Worm (Caenorhabditis elegans) whole organism, L4 larva: ENCODE data around the gene ptr-1.
A peak's percentile ranks its signal among the peaks of the same experiment; 100 is the strongest.

Experiments used
- F37D6.2 ChIP-seq: sonication (generic microtip); optimal IDR thresholded peaks from 2 replicates; lab custom pipeline; 2016; ENCODE audit warnings: mild to moderate bottlenecking, missing genetic modification characterization, missing compliant biosample characterization
- R02D3.7 ChIP-seq: fragments of 150-350 bp; sonication (generic microtip); optimal IDR thresholded peaks from 3 replicates; lab custom pipeline; 2014; ENCODE audit warnings: missing biosample characterization, missing genetic modification characterization
- T20F7.1 ChIP-seq: fragments of 200-800 bp; sonication (Bioruptor generic); optimal IDR thresholded peaks from 2 replicates; lab custom pipeline; 2018; ENCODE audit warnings: mild to moderate bottlenecking, missing genetic modification characterization, missing compliant biosample characterization
- Y105C5A.15 ChIP-seq: fragments of 200-800 bp; sonication (Bioruptor generic); IDR thresholded peaks from 2 replicates; pipeline ENCODE4 v1.3.6; 2022; ENCODE audit warnings: missing genetic modification characterization, missing compliant biosample characterization
- Y48G9A.11 ChIP-seq: fragments of 200-800 bp; sonication (Bioruptor generic); IDR thresholded peaks from 2 replicates; pipeline ENCODE4 v1.3.6; 2022; ENCODE audit warnings: missing genetic modification reagents, missing genetic modification characterization, missing compliant biosample characterization
- Y75B8A.6 ChIP-seq: fragments of 200-800 bp; sonication (Bioruptor generic); IDR thresholded peaks from 2 replicates; pipeline ENCODE4 v1.3.6; 2022; ENCODE audit warnings: missing genetic modification reagents, missing genetic modification characterization, missing compliant biosample characterization
- ZK337.2 ChIP-seq: fragments of 200-800 bp; sonication (Bioruptor generic); IDR thresholded peaks from 2 replicates; pipeline ENCODE4 v1.3.6; 2022; ENCODE audit warnings: missing genetic modification reagents, missing genetic modification characterization, missing compliant biosample characterization
- ZK546.5 ChIP-seq, 2 experiments: sonication (generic microtip); optimal IDR thresholded peaks; 2 replicates each; lab custom pipeline; 2017; ENCODE audit warnings: missing biosample characterization in 2 of 2, missing genetic modification characterization in 2 of 2
- aha-1 ChIP-seq: fragments of 150-350 bp; peaks from one replicate; lab custom pipeline; 2014; ENCODE audit warnings: missing biosample characterization, missing genetic modification characterization
- aly-2 ChIP-seq: sonication (generic microtip); optimal IDR thresholded peaks from 2 replicates; lab custom pipeline; 2018; ENCODE audit warnings: missing biosample characterization, missing genetic modification characterization
- ama-1 ChIP-seq: fragments of 150-350 bp; optimal IDR thresholded peaks from 2 replicates; lab custom pipeline; 2014; ENCODE audit warnings: inconsistent platforms, mixed read lengths
- arid-1 ChIP-seq: fragments of 200-800 bp; sonication (Bioruptor generic); conservative IDR thresholded peaks from 2 replicates; pipeline ENCODE4 v1.3.6; 2022; ENCODE audit warnings: missing genetic modification reagents, missing genetic modification characterization, missing compliant biosample characterization
- attf-4 ChIP-seq: sonication (generic microtip); optimal IDR thresholded peaks from 3 replicates; lab custom pipeline; 2017; ENCODE audit warnings: missing biosample characterization, missing genetic modification characterization
- ceh-20 ChIP-seq: fragments of 200-800 bp; sonication (Bioruptor generic); IDR thresholded peaks from 2 replicates; pipeline ENCODE4 v1.3.6; 2022; ENCODE audit warnings: missing genetic modification reagents, missing genetic modification characterization, missing compliant biosample characterization
- daf-16 ChIP-seq, 3 experiments: sonication (generic microtip); optimal IDR thresholded peaks; 2 replicates each; lab custom pipeline; 2016 to 2017; ENCODE audit warnings: missing genetic modification characterization in 3 of 3, missing genetic modification reagents in 3 of 3, mild to moderate bottlenecking in 2 of 3, missing compliant biosample characterization in 2 of 3, missing biosample characterization in 1 of 3, moderate library complexity in 1 of 3
- dmd-6 ChIP-seq: fragments of 200-800 bp; sonication (Bioruptor generic); IDR thresholded peaks from 2 replicates; pipeline ENCODE4 v1.3.6; 2022; ENCODE audit warnings: missing genetic modification reagents, missing genetic modification characterization, missing compliant biosample characterization
- egl-27 ChIP-seq: sonication (generic microtip); optimal IDR thresholded peaks from 3 replicates; lab custom pipeline; 2017; ENCODE audit warnings: missing biosample characterization, missing genetic modification reagents, missing genetic modification characterization
- egl-43 ChIP-seq: fragments of 200-800 bp; sonication (Bioruptor generic); IDR thresholded peaks from 2 replicates; pipeline ENCODE4 v1.3.6; 2022; ENCODE audit warnings: missing genetic modification reagents, missing genetic modification characterization, missing compliant biosample characterization
- fkh-10 ChIP-seq: fragments of 150-350 bp; optimal IDR thresholded peaks from 2 replicates; lab custom pipeline; 2014; ENCODE audit warnings: missing biosample characterization, missing genetic modification reagents, missing genetic modification characterization
- fos-1 ChIP-seq: fragments of 150-350 bp; optimal IDR thresholded peaks from 2 replicates; lab custom pipeline; 2014; ENCODE audit warnings: missing biosample characterization, missing genetic modification characterization
- hif-1 ChIP-seq, 2 experiments: sonication (generic microtip); optimal IDR thresholded peaks; 2 replicates each; lab custom pipeline; 2016 to 2017; ENCODE audit warnings: missing compliant biosample characterization in 2 of 2, missing genetic modification characterization in 2 of 2, missing genetic modification reagents in 2 of 2, missing genotype in 2 of 2, mild to moderate bottlenecking in 1 of 2
- hlh-11 ChIP-seq: fragments of 200-800 bp; sonication (Bioruptor generic); optimal IDR thresholded peaks from 2 replicates; lab custom pipeline; 2018; ENCODE audit warnings: mild to moderate bottlenecking, missing genetic modification characterization, missing compliant biosample characterization
- hlh-30 ChIP-seq: sonication (generic microtip); optimal IDR thresholded peaks from 2 replicates; lab custom pipeline; 2017; ENCODE audit warnings: antibody characterized with exemption, mild to moderate bottlenecking, missing genetic modification characterization, missing compliant biosample characterization; ENCODE audit not compliant: insufficient read depth
- hmg-1.1 ChIP-seq: fragments of 200-800 bp; sonication (Bioruptor generic); IDR thresholded peaks from 2 replicates; pipeline ENCODE4 v1.3.6; 2022; ENCODE audit warnings: missing genetic modification reagents, missing genetic modification characterization, missing compliant biosample characterization
- lin-15B ChIP-seq: fragments of 150-350 bp; sonication (generic microtip); optimal IDR thresholded peaks from 3 replicates; lab custom pipeline; 2014; ENCODE audit warnings: missing biosample characterization, missing genetic modification characterization
- lin-38 ChIP-seq: fragments of 200-800 bp; sonication (Bioruptor generic); IDR thresholded peaks from 2 replicates; pipeline ENCODE4 v1.3.6; 2022; ENCODE audit warnings: missing genetic modification reagents, missing genetic modification characterization, missing compliant biosample characterization
- lin-39 ChIP-seq: fragments of 150-350 bp; optimal IDR thresholded peaks from 2 replicates; lab custom pipeline; 2014; ENCODE audit warnings: missing biosample characterization, missing genetic modification reagents, missing genetic modification characterization
- mdl-1 ChIP-seq, 2 experiments: fragments of 150-350 bp in 1 of 2; sonication (generic microtip) in 1 of 2; optimal IDR thresholded peaks; 2 replicates each; lab custom pipeline; 2014 to 2017; ENCODE audit warnings: missing biosample characterization in 2 of 2, missing genetic modification characterization in 2 of 2
- mep-1 ChIP-seq: fragments of 150-350 bp; sonication (generic microtip); optimal IDR thresholded peaks from 3 replicates; lab custom pipeline; 2014; ENCODE audit warnings: missing biosample characterization, missing genetic modification characterization
- mxl-3 ChIP-seq: fragments of 200-800 bp; sonication (Bioruptor generic); optimal IDR thresholded peaks from 2 replicates; lab custom pipeline; 2018; ENCODE audit warnings: mild to moderate bottlenecking, missing genetic modification characterization, missing compliant biosample characterization
- nhr-111 ChIP-seq: fragments of 200-800 bp; sonication (Bioruptor generic); optimal IDR thresholded peaks from 2 replicates; lab custom pipeline; 2018; ENCODE audit warnings: mild to moderate bottlenecking, missing genetic modification characterization, missing compliant biosample characterization
- nhr-28 ChIP-seq: fragments of 150-350 bp; optimal IDR thresholded peaks from 2 replicates; lab custom pipeline; 2014; ENCODE audit warnings: missing biosample characterization, missing genetic modification characterization
- nhr-42 ChIP-seq: fragments of 200-800 bp; sonication (Bioruptor generic); IDR thresholded peaks from 2 replicates; pipeline ENCODE4 v1.3.6; 2022; ENCODE audit warnings: missing genetic modification characterization, missing compliant biosample characterization
- nhr-76 ChIP-seq: fragments of 150-350 bp; optimal IDR thresholded peaks from 2 replicates; lab custom pipeline; 2014; ENCODE audit warnings: missing biosample characterization, missing genetic modification characterization
- pqm-1 ChIP-seq: sonication (generic microtip); optimal IDR thresholded peaks from 2 replicates; lab custom pipeline; 2017; ENCODE audit warnings: missing biosample characterization, missing genetic modification characterization
- set-16 ChIP-seq: fragments of 200-800 bp; sonication (Bioruptor generic); IDR thresholded peaks from 2 replicates; pipeline ENCODE4 v1.3.6; 2022; ENCODE audit warnings: missing genetic modification reagents, missing genetic modification characterization, missing compliant biosample characterization
- snpc-1.2 ChIP-seq: fragments of 200-800 bp; sonication (Bioruptor generic); IDR thresholded peaks from 2 replicates; pipeline ENCODE4 v1.3.6; 2022; ENCODE audit warnings: missing genetic modification reagents, missing genetic modification characterization, missing compliant biosample characterization
- tag-97 ChIP-seq: fragments of 200-800 bp; sonication (Bioruptor generic); IDR thresholded peaks from 2 replicates; pipeline ENCODE4 v1.3.6; 2022; ENCODE audit warnings: missing genetic modification characterization, missing compliant biosample characterization
- tra-1 ChIP-seq: fragments of 200-800 bp; sonication (Bioruptor generic); IDR thresholded peaks from 2 replicates; pipeline ENCODE4 v1.3.6; 2022; ENCODE audit warnings: missing genetic modification reagents, missing genetic modification characterization, missing compliant biosample characterization
- unc-39 ChIP-seq: sonication (generic microtip); optimal IDR thresholded peaks from 2 replicates; lab custom pipeline; 2017; ENCODE audit warnings: missing biosample characterization, missing genetic modification characterization
- unc-62 ChIP-seq, 3 experiments: fragments of 150-350 bp in 1 of 3; sonication (generic microtip); optimal IDR thresholded peaks in 2 of 3; peaks in 1 of 3; 1 replicate in 1 of 3; 2 replicates in 2 of 3; lab custom pipeline; 2014 to 2017; ENCODE audit warnings: missing biosample characterization in 3 of 3, missing genetic modification characterization in 3 of 3, missing genetic modification reagents in 3 of 3, missing genotype in 1 of 3
- ztf-11 ChIP-seq: fragments of 150-350 bp; optimal IDR thresholded peaks from 2 replicates; lab custom pipeline; 2014; ENCODE audit warnings: missing biosample characterization, missing genetic modification characterization

The ptr-1 gene

DNA sequence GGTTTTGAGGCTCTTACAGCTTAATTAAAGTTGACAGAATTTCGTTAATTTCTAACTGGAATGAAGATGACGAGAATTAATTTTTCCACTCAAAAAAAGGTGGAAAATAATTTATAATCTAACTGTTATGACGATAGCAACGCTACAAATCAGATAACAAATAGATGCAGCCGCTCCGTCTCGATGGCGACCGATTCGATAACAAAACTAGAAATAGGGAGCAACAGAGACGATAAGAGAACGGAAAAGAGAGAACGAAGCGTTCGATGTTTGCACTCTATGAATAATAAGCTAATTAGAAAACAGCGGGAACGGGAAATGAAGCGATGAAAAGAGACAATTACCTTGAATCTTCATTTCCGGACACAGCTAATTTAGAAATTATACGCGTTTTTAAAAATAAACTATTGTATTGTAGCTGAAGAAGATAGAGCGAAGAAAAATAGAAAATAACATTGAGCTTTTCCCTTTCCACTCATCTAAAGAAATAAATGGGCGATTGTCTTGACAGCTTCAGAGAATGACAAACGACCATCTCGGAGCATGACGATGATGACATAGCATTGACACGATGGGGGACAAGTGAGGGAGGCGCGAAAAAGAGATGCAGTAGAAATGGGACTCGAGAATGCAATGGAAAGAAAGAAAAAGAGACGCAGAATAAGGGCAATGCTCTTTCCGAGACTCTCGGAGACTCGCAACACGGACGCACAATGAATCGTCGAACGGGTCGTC is 37.3 kb upstream of the ptr-1 start (continued):
- TF ChIP-seq tra-1, result 0 out of 2 replicates have a peak, but pooled peaks have one; percentile 40
- TF ChIP-seq F37D6.2 (tag; lab: Kevin White, UChicago), result peak; percentile 4
- no peak for TF ChIP-seq daf-16 (GFP tag; optimal IDR thresholded peaks at IDR 0.05; lab: Kevin White, UChicago)
- peak; percentile 88 for TF ChIP-seq daf-16 (tag; optimal IDR thresholded peaks at IDR 0.05; lab: Kevin White, UChicago)
- TF ChIP-seq hlh-11, result peak; percentile 43
- peak; percentile 36 for TF ChIP-seq lin-39
- peak; percentile 10 for TF ChIP-seq fkh-10 (GFP tag; lab: Kevin White, UChicago)
- TF ChIP-seq snpc-1.2 (GFP tag; lab: Robert Waterston, UW), result no peak
- peak; percentile 84 for TF ChIP-seq ceh-20 (GFP tag; lab: Robert Waterston, UW)
- TF ChIP-seq, all 104 proteins: peak for 16

DNA sequence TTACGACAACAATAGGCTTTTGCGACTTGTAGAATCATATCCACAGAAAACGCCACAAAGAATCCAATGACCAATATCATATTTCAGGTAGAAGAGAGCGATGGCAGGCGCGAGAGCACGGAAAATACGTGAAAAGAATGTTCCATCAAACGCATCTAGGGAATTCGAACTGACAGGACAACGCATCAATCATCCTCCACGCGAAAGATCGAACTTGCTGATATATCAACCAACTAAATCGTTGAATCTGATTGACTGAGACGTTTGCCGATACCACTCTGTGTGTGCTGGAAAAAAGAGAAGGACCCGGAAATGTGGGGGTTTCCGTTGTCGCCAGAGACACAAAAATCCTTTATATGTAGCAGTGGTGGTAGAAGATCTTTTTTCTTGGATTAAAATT is 36.7 kb upstream of the ptr-1 start:
- TF ChIP-seq fos-1 (tag; lab: Kevin White, UChicago) (no peak), attf-4 (tag; lab: Kevin White, UChicago) (no peak), lin-15B (no peak), nhr-111 (no peak), unc-62 (GFP tag; optimal IDR thresholded peaks at IDR 0.05 in 1 of 2; lab: Kevin White, UChicago) (peak in 1 of 2 experiments; percentile 100), unc-62 (tag; optimal IDR thresholded peaks at IDR 0.05; lab: Kevin White, UChicago) (no peak), egl-43 (GFP tag; lab: Robert Waterston, UW) (no peak), aha-1 (peak; percentile 73), unc-39 (no peak), Y48G9A.11 (GFP tag; lab: Robert Waterston, UW) (0 out of 2 replicates have a peak, but pooled peaks have one; percentile 32), ceh-20 (GFP tag; lab: Robert Waterston, UW) (peak; percentile 85)

DNA sequence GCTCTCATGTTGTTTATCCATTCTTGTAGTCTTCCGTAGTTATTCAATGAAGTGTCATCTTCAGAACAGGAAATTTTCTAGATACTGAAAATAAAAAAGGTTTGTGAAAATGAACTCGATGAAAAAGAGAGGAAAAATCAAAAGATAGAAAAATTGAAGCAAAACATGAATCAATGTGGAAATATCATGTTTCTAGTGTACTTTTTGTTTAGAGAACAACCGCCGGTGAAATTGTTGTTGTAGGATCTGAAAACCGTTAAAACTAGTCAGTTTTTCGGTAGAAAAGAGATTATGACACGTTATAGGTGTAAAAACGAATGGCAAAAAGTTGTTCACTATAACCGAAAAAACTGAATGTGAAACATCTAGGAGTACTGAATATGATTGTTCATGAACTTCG is 35.6 kb upstream of the ptr-1 start, which contains the start of gene pacs-1:
Gene pacs-1 (minus strand): TSS at position 101 of the 400 bp plus-strand sequence.
- TF ChIP-seq nhr-28 (tag; lab: Kevin White, UChicago) (no peak), Y105C5A.15 (no peak), ZK337.2 (GFP tag; lab: Robert Waterston, UW) (no peak), arid-1 (GFP tag; lab: Robert Waterston, UW) (no peak), Y75B8A.6 (no peak)

DNA sequence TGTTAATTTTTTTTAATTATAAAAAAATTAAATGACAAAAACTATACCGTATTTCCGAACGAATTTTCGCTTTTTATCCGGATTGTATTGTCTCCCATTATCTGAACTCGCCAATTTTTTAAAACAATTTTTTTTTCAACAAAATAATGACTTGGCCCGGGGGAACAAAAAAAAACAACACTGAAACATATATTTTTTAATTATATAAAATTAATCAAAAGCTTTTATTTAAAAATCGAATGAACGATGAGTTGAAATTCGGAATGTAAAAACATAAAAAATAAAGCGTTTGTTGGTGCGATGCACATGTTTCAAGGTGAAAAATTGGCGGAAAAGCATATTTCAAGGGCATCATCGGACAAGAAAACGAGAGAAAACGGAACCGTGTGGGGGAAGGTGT is 32.0 kb upstream of the ptr-1 start, which contains the start of gene mdt-27:
Gene mdt-27 (minus strand): TSS at position 101 of the 400 bp plus-strand sequence.
- TF ChIP-seq aly-2 (tag; lab: Kevin White, UChicago) (no peak), aha-1 (peak; percentile 40)
- TF ChIP-seq, all 104 proteins: peak for 1

DNA sequence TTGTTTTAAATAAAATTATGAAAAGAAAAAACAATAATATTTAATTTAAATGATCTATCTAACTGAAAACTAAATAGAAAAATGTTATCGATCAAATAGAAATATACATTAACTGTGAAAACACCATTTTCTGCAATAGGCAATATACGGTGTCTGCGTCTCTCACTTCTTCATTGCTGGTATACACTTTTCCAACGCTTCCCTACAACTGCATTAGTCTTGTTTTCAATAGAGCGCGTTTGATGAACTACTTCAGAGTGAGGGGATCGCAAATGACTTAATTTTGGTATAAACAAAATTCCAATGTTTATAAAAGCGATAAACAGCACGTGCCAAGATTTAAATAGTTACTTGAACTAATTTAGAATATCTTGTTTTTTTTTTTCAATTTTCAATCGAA is 31.0 kb upstream of the ptr-1 start:
- TF ChIP-seq ama-1 (lab: Kevin White, UChicago) (no peak), egl-27 (tag; lab: Kevin White, UChicago) (no peak), hlh-30 (tag; lab: Kevin White, UChicago) (peak; percentile 44), hif-1 (tag; optimal IDR thresholded peaks at IDR 0.05; lab: Kevin White, UChicago) (peak in 1 of 2 experiments; percentile 33), ztf-11 (no peak), set-16 (no peak), mep-1 (tag; lab: Kevin White, UChicago) (peak; percentile 81), dmd-6 (GFP tag; lab: Robert Waterston, UW) (0 out of 2 replicates have a peak, but pooled peaks have one; percentile 14), T20F7.1 (GFP tag; lab: Kevin White, UChicago) (peak; percentile 47), pqm-1 (tag; lab: Kevin White, UChicago) (peak; percentile 72), R02D3.7 (tag; lab: Kevin White, UChicago) (no peak), mxl-3 (GFP tag; lab: Kevin White, UChicago) (peak; percentile 41), ZK546.5 (tag; optimal IDR thresholded peaks at IDR 0.05; lab: Kevin White, UChicago) (no peak), hmg-1.1 (GFP tag; lab: Robert Waterston, UW) (peak; percentile 72), nhr-76 (tag; lab: Kevin White, UChicago) (no peak), mdl-1 (tag; optimal IDR thresholded peaks at IDR 0.05; lab: Kevin White, UChicago) (peak in 1 of 2 experiments; percentile 44), arid-1 (GFP tag; lab: Robert Waterston, UW) (no peak), lin-38 (GFP tag; lab: Robert Waterston, UW) (peak; percentile 82), nhr-42 (GFP tag; lab: Robert Waterston, UW) (no peak), tag-97 (GFP tag; lab: Robert Waterston, UW) (no peak), daf-16 (GFP tag; optimal IDR thresholded peaks at IDR 0.05; lab: Kevin White, UChicago) (no peak), daf-16 (tag; optimal IDR thresholded peaks at IDR 0.05; lab: Kevin White, UChicago) (peak; percentile 81)
